Fruit fly (Drosophila melanogaster) whole organism: Measurements from ENCODE around the gene Trc8.

ENCODE experiments used
- CG8478 ChIP-seq: fragments of >200 bp; optimal IDR thresholded peaks from 2 replicates; lab custom pipeline; 2018; ENCODE audit warnings: inconsistent platforms
- Dll ChIP-seq: fragments of >200 bp; optimal IDR thresholded peaks from 2 replicates; lab custom pipeline; 2017
- EcR ChIP-seq, 2 experiments: fragments of >200 bp; optimal IDR thresholded peaks; 2 replicates each; lab custom pipeline; 2017; ENCODE audit warnings: missing biosample characterization in 2 of 2, missing genetic modification characterization in 2 of 2, missing genetic modification reagents in 2 of 2
- pan ChIP-seq: fragments of >200 bp; optimal IDR thresholded peaks from 2 replicates; lab custom pipeline; 2017
- psq ChIP-seq: fragments of >200 bp; optimal IDR thresholded peaks from 2 replicates; lab custom pipeline; 2017
- usp ChIP-seq: fragments of >200 bp; optimal IDR thresholded peaks from 2 replicates; lab custom pipeline; 2017; ENCODE audit warnings: missing biosample characterization, missing genetic modification characterization, mixed read lengths

Gene Trc8

dm6 chr3R:29511472-29511871, 7.9 kb upstream of the Trc8 start:
- TF ChIP-seq CG8478 (lab: Kevin White, UChicago), result no peak
- no peak for TF ChIP-seq EcR (GFP tag; optimal IDR thresholded peaks at IDR 0.05; lab: Kevin White, UChicago)
- TF ChIP-seq psq (lab: Kevin White, UChicago), result no peak
- TF ChIP-seq usp (GFP tag; lab: Kevin White, UChicago), result no peak
- no peak for TF ChIP-seq pan
- no peak for TF ChIP-seq Dll

DNA sequence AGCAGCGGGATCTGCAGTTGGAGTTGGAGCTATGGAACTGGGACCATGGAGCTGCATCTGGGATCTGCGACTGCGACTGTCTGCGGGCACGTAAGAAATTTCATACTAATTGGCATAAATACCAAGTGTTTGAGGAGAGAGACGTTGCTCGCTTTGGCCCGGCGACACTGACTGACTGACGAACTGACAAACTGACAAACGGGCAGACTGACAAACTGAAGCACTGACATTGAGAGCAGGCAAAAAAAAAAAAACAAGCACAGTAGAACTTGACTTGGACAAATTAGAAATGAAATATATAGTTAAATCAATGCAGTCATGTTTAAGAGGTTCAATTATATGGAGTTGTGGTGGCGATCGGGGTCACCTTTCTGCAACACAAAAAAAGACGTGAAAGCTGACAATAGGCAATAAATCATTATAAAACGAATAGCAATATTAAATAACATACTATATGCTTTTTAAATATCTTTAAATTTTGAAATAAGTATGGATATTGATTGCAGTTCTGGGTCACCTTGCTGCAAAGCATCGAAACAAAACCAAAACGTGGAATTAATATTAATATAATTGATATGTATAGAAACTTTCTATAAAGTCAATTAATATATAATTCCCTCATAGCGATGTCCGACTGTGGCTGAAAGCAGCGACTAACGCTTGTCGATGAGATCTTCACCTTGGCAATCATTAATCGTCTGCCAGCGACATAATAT, 5.1 kb upstream of the Trc8 start:
- TF ChIP-seq usp (GFP tag; lab: Kevin White, UChicago) (no peak), Dll (no peak), pan (no peak), psq (lab: Kevin White, UChicago) (no peak), EcR (GFP tag; optimal IDR thresholded peaks at IDR 0.05; lab: Kevin White, UChicago) (no peak), CG8478 (lab: Kevin White, UChicago) (no peak)

dm6 chr3R:29506581-29506980, 3.0 kb upstream of the Trc8 start:
- no peak for TF ChIP-seq EcR (GFP tag; optimal IDR thresholded peaks at IDR 0.05; lab: Kevin White, UChicago)
- TF ChIP-seq Dll, result peak; percentile 35
- no peak for TF ChIP-seq psq (lab: Kevin White, UChicago)

- TF ChIP-seq Dll, result no peak
- no peak for TF ChIP-seq pan
- TF ChIP-seq usp (GFP tag; lab: Kevin White, UChicago), result no peak
- no peak for TF ChIP-seq EcR (GFP tag; optimal IDR thresholded peaks at IDR 0.05; lab: Kevin White, UChicago)
- TF ChIP-seq CG8478 (lab: Kevin White, UChicago), result no peak
Observed at dm6 chr3R:29502978-29503377, 619 bp downstream of the Trc8 start.

DNA sequence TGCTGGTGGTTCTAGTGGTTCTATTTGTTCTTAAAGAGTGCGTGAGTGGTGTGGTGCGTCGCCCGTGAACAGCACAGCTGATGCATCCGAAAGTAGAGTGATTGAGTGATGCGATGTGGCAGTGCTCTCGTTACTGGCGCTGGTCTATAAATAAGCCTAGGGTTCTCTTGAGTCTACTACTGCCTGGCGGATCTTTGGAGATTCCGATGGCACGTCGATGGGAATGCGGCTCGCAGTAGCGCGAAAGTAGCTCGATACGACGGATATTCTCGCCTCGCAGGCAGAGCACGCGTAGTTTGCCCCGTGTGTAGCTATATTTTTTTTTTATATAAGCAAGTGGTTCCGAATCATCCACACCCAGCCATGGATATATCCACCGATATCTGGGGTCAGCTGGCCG, 7.3 kb downstream of the Trc8 start:
- no peak for TF ChIP-seq usp (GFP tag; lab: Kevin White, UChicago)
- no peak for TF ChIP-seq Dll
- no peak for TF ChIP-seq pan
- no peak for TF ChIP-seq psq (lab: Kevin White, UChicago)
- TF ChIP-seq CG8478 (lab: Kevin White, UChicago), result no peak
- no peak for TF ChIP-seq EcR (GFP tag; optimal IDR thresholded peaks at IDR 0.05; lab: Kevin White, UChicago)

DNA sequence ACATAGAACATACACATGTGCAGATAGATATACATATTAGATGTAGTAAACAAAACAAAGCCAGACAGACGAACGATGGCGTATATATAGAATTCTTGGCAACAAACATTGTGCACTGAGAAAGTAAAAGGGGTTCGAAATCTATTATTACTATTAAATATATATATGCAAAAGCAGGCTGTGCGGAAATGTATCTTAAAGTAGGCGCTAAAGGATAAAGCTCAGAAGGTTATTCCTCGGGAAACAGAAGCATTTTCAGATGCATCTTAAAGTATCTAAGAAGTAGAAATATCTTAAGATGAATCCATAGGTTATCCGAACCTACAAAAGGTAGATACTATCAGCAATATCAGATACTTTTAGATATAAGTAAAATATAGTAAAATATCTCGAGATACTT, 7.8 kb downstream of the Trc8 start:
- TF ChIP-seq pan, result no peak
- no peak for TF ChIP-seq usp (GFP tag; lab: Kevin White, UChicago)
- no peak for TF ChIP-seq CG8478 (lab: Kevin White, UChicago)
- TF ChIP-seq Dll, result no peak
- no peak for TF ChIP-seq psq (lab: Kevin White, UChicago)
- TF ChIP-seq EcR (GFP tag; optimal IDR thresholded peaks at IDR 0.05; lab: Kevin White, UChicago), result no peak

- TF ChIP-seq pan (no peak), CG8478 (lab: Kevin White, UChicago) (no peak)
Observed at dm6 chr3R:29494482-29494881, 9.1 kb downstream of the Trc8 start, which contains the start of gene FipoQ. TSS of gene FipoQ (plus strand) at chr3R:29494782.

DNA sequence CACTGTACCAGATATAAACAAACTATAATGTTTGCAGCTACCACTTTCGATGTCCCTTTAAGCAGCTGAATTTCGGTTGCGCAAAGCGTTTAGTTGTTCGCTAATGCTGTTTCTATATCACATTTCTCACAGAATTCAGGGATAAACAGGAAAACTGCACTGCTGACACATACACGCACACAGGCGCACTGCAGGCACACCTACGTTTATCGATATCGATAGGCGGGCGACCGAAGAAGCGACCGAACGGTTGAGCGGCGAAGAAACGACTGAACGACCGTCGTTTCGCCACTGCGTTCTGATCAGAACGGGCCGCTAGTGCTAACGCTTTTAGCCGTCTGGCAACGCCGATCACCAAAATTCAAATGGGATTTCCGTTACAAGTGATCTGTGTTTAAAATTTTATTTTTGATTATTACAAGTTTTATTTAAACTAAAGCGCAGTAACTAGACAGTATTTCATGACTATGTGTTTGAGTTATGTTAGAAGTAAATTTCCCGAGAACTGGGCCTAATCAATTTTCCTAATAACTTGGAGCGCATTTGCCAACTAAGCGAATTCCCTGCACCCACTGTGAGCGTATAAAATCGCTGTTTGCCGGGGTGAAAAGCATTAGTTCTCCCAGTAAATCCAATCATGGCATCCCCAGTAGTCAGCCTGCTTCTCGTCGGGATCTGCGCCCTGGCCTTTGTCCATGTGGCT, 10.2 kb downstream of the Trc8 start, which contains the start of the genes CG2310 and Diedel:
CG2310 (minus strand) TSS at position 277 of the 703 bp plus-strand sequence.
Diedel (plus strand) TSS at position 611 of the 703 bp plus-strand sequence.
- TF ChIP-seq Dll, result no peak
- no peak for TF ChIP-seq usp (GFP tag; lab: Kevin White, UChicago)
- no peak for TF ChIP-seq psq (lab: Kevin White, UChicago)
- no peak for TF ChIP-seq CG8478 (lab: Kevin White, UChicago)
- TF ChIP-seq pan, result no peak
- no peak for TF ChIP-seq EcR (GFP tag; optimal IDR thresholded peaks at IDR 0.05; lab: Kevin White, UChicago)

- TF ChIP-seq psq (lab: Kevin White, UChicago) (no peak), EcR (GFP tag; optimal IDR thresholded peaks at IDR 0.05; lab: Kevin White, UChicago) (no peak), CG8478 (lab: Kevin White, UChicago) (no peak), pan (no peak), usp (GFP tag; lab: Kevin White, UChicago) (no peak), Dll (no peak)
Observed at dm6 chr3R:29490912-29491311, 12.7 kb downstream of the Trc8 start, which contains the start of gene Spase12. TSS of gene Spase12 (minus strand) at chr3R:29491150.

DNA sequence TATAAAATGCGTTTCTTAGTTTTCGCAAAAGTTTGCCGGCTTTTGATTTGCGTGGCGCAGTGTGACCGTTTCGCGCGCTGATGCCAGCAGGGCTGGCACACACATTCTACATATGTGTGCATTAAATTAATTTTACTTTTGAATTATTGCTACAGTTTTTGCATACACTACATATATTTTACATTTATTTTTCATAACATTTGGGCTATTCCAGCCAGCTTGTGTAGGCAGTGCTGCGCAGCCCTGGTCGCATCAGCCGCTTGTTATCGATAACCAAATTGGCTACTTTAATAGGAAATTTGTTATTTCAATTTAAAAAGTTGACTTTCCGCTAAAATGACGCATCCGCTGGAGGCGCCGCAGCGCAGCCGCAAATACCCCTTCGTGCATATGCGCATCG, 14.4 kb downstream of the Trc8 start, which contains the start of the genes CG2321 and CG2006:
CG2321 (minus strand) TSS at position 57 of the 400 bp plus-strand sequence.
CG2006 (plus strand) TSS at position 260 of the 400 bp plus-strand sequence.
- TF ChIP-seq Dll (no peak), EcR (GFP tag; optimal IDR thresholded peaks at IDR 0.05; lab: Kevin White, UChicago) (no peak), usp (GFP tag; lab: Kevin White, UChicago) (no peak), psq (lab: Kevin White, UChicago) (no peak), pan (no peak), CG8478 (lab: Kevin White, UChicago) (no peak)

- TF ChIP-seq psq (lab: Kevin White, UChicago), result no peak
- no peak for TF ChIP-seq Dll
- no peak for TF ChIP-seq pan
- TF ChIP-seq EcR (GFP tag; optimal IDR thresholded peaks at IDR 0.05; lab: Kevin White, UChicago), result no peak
- no peak for TF ChIP-seq CG8478 (lab: Kevin White, UChicago)
- no peak for TF ChIP-seq usp (GFP tag; lab: Kevin White, UChicago)
Observed at dm6 chr3R:29479922-29480321, 23.7 kb downstream of the Trc8 start.

DNA sequence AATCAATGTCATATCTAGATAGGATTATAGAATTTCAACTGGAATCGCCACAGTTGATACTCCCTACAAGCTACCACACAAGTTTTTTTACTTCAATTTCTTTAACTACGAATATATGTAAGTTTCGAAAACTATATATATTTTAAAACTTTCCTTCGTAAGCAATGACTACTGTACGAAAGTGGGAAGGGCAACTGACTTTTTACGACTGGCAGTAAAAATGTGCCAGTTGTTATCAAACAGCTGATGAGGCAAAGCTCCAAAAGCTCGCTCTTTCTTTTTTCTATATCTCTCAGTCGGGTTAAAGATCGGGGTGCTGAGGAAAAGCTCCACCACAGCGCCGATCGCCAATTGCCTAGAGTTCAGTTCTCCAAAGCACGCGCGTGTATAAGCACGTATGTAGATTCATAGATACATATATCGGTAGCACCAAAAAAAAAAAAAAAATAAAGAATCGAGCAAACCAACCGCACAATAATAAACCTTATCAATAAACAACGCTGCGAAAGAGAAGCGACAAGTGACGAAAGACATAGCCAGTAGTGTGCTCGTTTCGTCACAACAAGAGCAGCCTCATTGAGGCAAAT, 24.6 kb downstream of the Trc8 start:
- TF ChIP-seq EcR (GFP tag; optimal IDR thresholded peaks at IDR 0.05; lab: Kevin White, UChicago) (no peak), pan (no peak), CG8478 (lab: Kevin White, UChicago) (no peak), usp (GFP tag; lab: Kevin White, UChicago) (no peak), psq (lab: Kevin White, UChicago) (no peak), Dll (no peak)
